Worm (Caenorhabditis elegans) whole organism, L4 larva: ENCODE results near the gene F09A5.3.

Experiments used
- D1046.2 ChIP-seq: fragments of 200-800 bp; sonication (Bioruptor generic); IDR thresholded peaks from 2 replicates; pipeline ENCODE4 v1.3.6; 2022; ENCODE audit warnings: missing genetic modification characterization, missing compliant biosample characterization
- T26A8.4 ChIP-seq: fragments of 200-800 bp; sonication (Bioruptor generic); IDR thresholded peaks from 2 replicates; pipeline ENCODE4 v1.3.6; 2022; ENCODE audit warnings: missing genetic modification characterization, missing compliant biosample characterization
- Y105C5A.15 ChIP-seq: fragments of 200-800 bp; sonication (Bioruptor generic); IDR thresholded peaks from 2 replicates; pipeline ENCODE4 v1.3.6; 2022; ENCODE audit warnings: missing genetic modification characterization, missing compliant biosample characterization
- Y5F2A.4 ChIP-seq: fragments of 200-800 bp; sonication (Bioruptor generic); optimal IDR thresholded peaks from 2 replicates; lab custom pipeline; 2018; ENCODE audit warnings: mild to moderate bottlenecking, missing genetic modification characterization, missing compliant biosample characterization
- aha-1 ChIP-seq: fragments of 150-350 bp; peaks from one replicate; lab custom pipeline; 2014; ENCODE audit warnings: missing biosample characterization, missing genetic modification characterization
- arid-1 ChIP-seq: fragments of 200-800 bp; sonication (Bioruptor generic); conservative IDR thresholded peaks from 2 replicates; pipeline ENCODE4 v1.3.6; 2022; ENCODE audit warnings: missing genetic modification reagents, missing genetic modification characterization, missing compliant biosample characterization
- attf-4 ChIP-seq: sonication (generic microtip); optimal IDR thresholded peaks from 3 replicates; lab custom pipeline; 2017; ENCODE audit warnings: missing biosample characterization, missing genetic modification characterization
- ceh-20 ChIP-seq: fragments of 200-800 bp; sonication (Bioruptor generic); IDR thresholded peaks from 2 replicates; pipeline ENCODE4 v1.3.6; 2022; ENCODE audit warnings: missing genetic modification reagents, missing genetic modification characterization, missing compliant biosample characterization
- ceh-32 ChIP-seq: sonication (generic microtip); optimal IDR thresholded peaks from 2 replicates; lab custom pipeline; 2016; ENCODE audit warnings: mild to moderate bottlenecking, missing genetic modification characterization, missing compliant biosample characterization; ENCODE audit not compliant: poor library complexity
- cey-2 ChIP-seq: sonication (generic microtip); optimal IDR thresholded peaks from 3 replicates; lab custom pipeline; 2017; ENCODE audit warnings: missing genetic modification characterization, mild to moderate bottlenecking, missing compliant biosample characterization, antibody characterized with exemption, borderline replicate concordance; ENCODE audit not compliant: insufficient read depth
- daf-12 ChIP-seq: fragments of 150-350 bp; optimal IDR thresholded peaks from 2 replicates; lab custom pipeline; 2014; ENCODE audit warnings: missing biosample characterization, missing genetic modification reagents, missing genetic modification characterization
- daf-16 ChIP-seq, 3 experiments: sonication (generic microtip); optimal IDR thresholded peaks; 2 replicates each; lab custom pipeline; 2016 to 2017; ENCODE audit warnings: missing genetic modification characterization in 3 of 3, missing genetic modification reagents in 3 of 3, mild to moderate bottlenecking in 2 of 3, missing compliant biosample characterization in 2 of 3, missing biosample characterization in 1 of 3, moderate library complexity in 1 of 3
- daf-8 ChIP-seq: fragments of 200-800 bp; sonication (Bioruptor generic); IDR thresholded peaks from 2 replicates; pipeline ENCODE4 v1.3.6; 2022; ENCODE audit warnings: missing genetic modification characterization, missing compliant biosample characterization
- dmd-6 ChIP-seq: fragments of 200-800 bp; sonication (Bioruptor generic); IDR thresholded peaks from 2 replicates; pipeline ENCODE4 v1.3.6; 2022; ENCODE audit warnings: missing genetic modification reagents, missing genetic modification characterization, missing compliant biosample characterization
- dmd-8 ChIP-seq: fragments of 200-800 bp; sonication (Bioruptor generic); IDR thresholded peaks from 2 replicates; pipeline ENCODE4 v1.3.6; 2022; ENCODE audit warnings: missing genetic modification characterization, missing compliant biosample characterization
- dve-1 ChIP-seq: sonication (generic microtip); optimal IDR thresholded peaks from 2 replicates; lab custom pipeline; 2017; ENCODE audit warnings: antibody characterized with exemption, mild to moderate bottlenecking, missing genetic modification characterization, missing compliant biosample characterization; ENCODE audit not compliant: insufficient read depth
- egl-27 ChIP-seq: sonication (generic microtip); optimal IDR thresholded peaks from 3 replicates; lab custom pipeline; 2017; ENCODE audit warnings: missing biosample characterization, missing genetic modification reagents, missing genetic modification characterization
- hlh-11 ChIP-seq: fragments of 200-800 bp; sonication (Bioruptor generic); optimal IDR thresholded peaks from 2 replicates; lab custom pipeline; 2018; ENCODE audit warnings: mild to moderate bottlenecking, missing genetic modification characterization, missing compliant biosample characterization
- hlh-30 ChIP-seq: sonication (generic microtip); optimal IDR thresholded peaks from 2 replicates; lab custom pipeline; 2017; ENCODE audit warnings: antibody characterized with exemption, mild to moderate bottlenecking, missing genetic modification characterization, missing compliant biosample characterization; ENCODE audit not compliant: insufficient read depth
- jun-1 ChIP-seq: fragments of 150-350 bp; optimal IDR thresholded peaks from 2 replicates; lab custom pipeline; 2014; ENCODE audit warnings: missing biosample characterization, missing genetic modification reagents, missing genetic modification characterization
- lin-1 ChIP-seq: fragments of 200-800 bp; sonication (Bioruptor generic); IDR thresholded peaks from 2 replicates; pipeline ENCODE4 v1.3.6; 2022; ENCODE audit warnings: missing genetic modification reagents, missing genetic modification characterization, missing compliant biosample characterization
- lir-3 ChIP-seq: sonication (generic microtip); optimal IDR thresholded peaks from 2 replicates; lab custom pipeline; 2016; ENCODE audit warnings: mild to moderate bottlenecking, missing genetic modification characterization, missing compliant biosample characterization
- lsy-2 ChIP-seq, 2 experiments: fragments of 150-350 bp in 1 of 2; sonication (generic microtip) in 1 of 2; optimal IDR thresholded peaks; 2 replicates each; lab custom pipeline; 2014 to 2017; ENCODE audit warnings: missing biosample characterization in 2 of 2, missing genetic modification characterization in 2 of 2
- mdl-1 ChIP-seq, 2 experiments: fragments of 150-350 bp in 1 of 2; sonication (generic microtip) in 1 of 2; optimal IDR thresholded peaks; 2 replicates each; lab custom pipeline; 2014 to 2017; ENCODE audit warnings: missing biosample characterization in 2 of 2, missing genetic modification characterization in 2 of 2
- mep-1 ChIP-seq: fragments of 150-350 bp; sonication (generic microtip); optimal IDR thresholded peaks from 3 replicates; lab custom pipeline; 2014; ENCODE audit warnings: missing biosample characterization, missing genetic modification characterization
- mxl-2 ChIP-seq: fragments of 200-800 bp; sonication (Bioruptor generic); conservative IDR thresholded peaks from 2 replicates; pipeline ENCODE4 v1.3.6; 2022; ENCODE audit warnings: missing genetic modification reagents, missing genetic modification characterization, missing compliant biosample characterization
- nhr-10 ChIP-seq: fragments of 150-350 bp; optimal IDR thresholded peaks from 2 replicates; lab custom pipeline; 2014; ENCODE audit warnings: missing biosample characterization, missing genetic modification characterization
- nhr-102 ChIP-seq: sonication (generic microtip); optimal IDR thresholded peaks from 2 replicates; lab custom pipeline; 2016; ENCODE audit warnings: mild to moderate bottlenecking, missing genetic modification characterization, moderate library complexity, missing compliant biosample characterization
- nhr-11 ChIP-seq: fragments of 150-350 bp; optimal IDR thresholded peaks from 2 replicates; lab custom pipeline; 2014; ENCODE audit warnings: missing biosample characterization, missing genetic modification characterization
- nhr-111 ChIP-seq: fragments of 200-800 bp; sonication (Bioruptor generic); optimal IDR thresholded peaks from 2 replicates; lab custom pipeline; 2018; ENCODE audit warnings: mild to moderate bottlenecking, missing genetic modification characterization, missing compliant biosample characterization
- nhr-28 ChIP-seq: fragments of 150-350 bp; optimal IDR thresholded peaks from 2 replicates; lab custom pipeline; 2014; ENCODE audit warnings: missing biosample characterization, missing genetic modification characterization
- nhr-48 ChIP-seq: sonication (generic microtip); optimal IDR thresholded peaks from 2 replicates; lab custom pipeline; 2016; ENCODE audit warnings: mild to moderate bottlenecking, missing genetic modification characterization, missing compliant biosample characterization
- nhr-76 ChIP-seq: fragments of 150-350 bp; optimal IDR thresholded peaks from 2 replicates; lab custom pipeline; 2014; ENCODE audit warnings: missing biosample characterization, missing genetic modification characterization
- nhr-77 ChIP-seq: fragments of 150-350 bp; optimal IDR thresholded peaks from 2 replicates; lab custom pipeline; 2014; ENCODE audit warnings: missing biosample characterization, missing genetic modification characterization
- php-3 ChIP-seq: fragments of 200-800 bp; sonication (Bioruptor generic); IDR thresholded peaks from 2 replicates; pipeline ENCODE4 v1.3.6; 2022; ENCODE audit warnings: missing genetic modification reagents, missing genetic modification characterization, missing compliant biosample characterization
- pqm-1 ChIP-seq: sonication (generic microtip); optimal IDR thresholded peaks from 2 replicates; lab custom pipeline; 2017; ENCODE audit warnings: missing biosample characterization, missing genetic modification characterization
- rbr-2 ChIP-seq: sonication (generic microtip); optimal IDR thresholded peaks from 2 replicates; lab custom pipeline; 2016; ENCODE audit warnings: missing genotype, missing genetic modification characterization, missing compliant biosample characterization
- skn-1 ChIP-seq: fragments of 150-350 bp; optimal IDR thresholded peaks from 2 replicates; lab custom pipeline; 2014; ENCODE audit warnings: missing biosample characterization, missing genetic modification characterization
- tra-1 ChIP-seq: fragments of 200-800 bp; sonication (Bioruptor generic); IDR thresholded peaks from 2 replicates; pipeline ENCODE4 v1.3.6; 2022; ENCODE audit warnings: missing genetic modification reagents, missing genetic modification characterization, missing compliant biosample characterization
- unc-130 ChIP-seq: sonication (generic microtip); optimal IDR thresholded peaks from 2 replicates; lab custom pipeline; 2016; ENCODE audit warnings: missing genetic modification reagents, missing genetic modification characterization, missing compliant biosample characterization
- unc-62 ChIP-seq, 3 experiments: fragments of 150-350 bp in 1 of 3; sonication (generic microtip); optimal IDR thresholded peaks in 2 of 3; peaks in 1 of 3; 1 replicate in 1 of 3; 2 replicates in 2 of 3; lab custom pipeline; 2014 to 2017; ENCODE audit warnings: missing biosample characterization in 3 of 3, missing genetic modification characterization in 3 of 3, missing genetic modification reagents in 3 of 3, missing genotype in 1 of 3
- vab-7 ChIP-seq: fragments of 200-800 bp; sonication (Bioruptor generic); IDR thresholded peaks from 2 replicates; pipeline ENCODE4 v1.3.6; 2022; ENCODE audit warnings: missing genetic modification reagents, missing genetic modification characterization, missing compliant biosample characterization
- zfp-2 ChIP-seq: sonication (generic microtip); optimal IDR thresholded peaks from 2 replicates; lab custom pipeline; 2016; ENCODE audit warnings: mild to moderate bottlenecking, missing genetic modification characterization, missing compliant biosample characterization
- zip-2 ChIP-seq: fragments of 150-350 bp; optimal IDR thresholded peaks from 2 replicates; lab custom pipeline; 2014; ENCODE audit warnings: missing biosample characterization, missing genetic modification characterization

F09A5.3 gene

ce11 chrX:13164301-13164700 lies 22.9 kb downstream of the F09A5.3 start (continued):
- TF ChIP-seq unc-62 (GFP tag; optimal IDR thresholded peaks at IDR 0.05 in 1 of 2; lab: Kevin White, UChicago) (peak in 1 of 2 experiments; percentile 92), unc-62 (tag; optimal IDR thresholded peaks at IDR 0.05; lab: Kevin White, UChicago) (no peak), nhr-111 (GFP tag; lab: Kevin White, UChicago) (no peak), lir-3 (tag; lab: Kevin White, UChicago) (no peak), unc-130 (GFP tag; lab: Kevin White, UChicago) (no peak), nhr-76 (no peak), daf-16 (GFP tag; optimal IDR thresholded peaks at IDR 0.05; lab: Kevin White, UChicago) (no peak), daf-16 (tag; optimal IDR thresholded peaks at IDR 0.05; lab: Kevin White, UChicago) (no peak), egl-27 (tag; lab: Kevin White, UChicago) (no peak), daf-8 (GFP tag; lab: Robert Waterston, UW) (no peak), T26A8.4 (GFP tag; lab: Robert Waterston, UW) (no peak), mep-1 (tag; lab: Kevin White, UChicago) (no peak), nhr-11 (tag; lab: Kevin White, UChicago) (no peak), D1046.2 (GFP tag; lab: Robert Waterston, UW) (no peak), Y105C5A.15 (GFP tag; lab: Robert Waterston, UW) (no peak), rbr-2 (no peak), ceh-32 (tag; lab: Kevin White, UChicago) (no peak), lsy-2 (tag; optimal IDR thresholded peaks at IDR 0.05; lab: Kevin White, UChicago) (peak in 1 of 2 experiments; percentile 14), mdl-1 (tag; optimal IDR thresholded peaks at IDR 0.05; lab: Kevin White, UChicago) (peak in 1 of 2 experiments; percentile 77), tra-1 (no peak), vab-7 (no peak)
- TF ChIP-seq, all 104 proteins: peak for 13

ce11 chrX:13165686-13166085 lies 24.3 kb downstream of the F09A5.3 start:
- TF ChIP-seq lsy-2 (tag; optimal IDR thresholded peaks at IDR 0.05; lab: Kevin White, UChicago) = peak in 1 of 2 experiments; percentile 49
- TF ChIP-seq nhr-48 = peak; percentile 63
- TF ChIP-seq arid-1 (GFP tag; lab: Robert Waterston, UW) = no peak
- TF ChIP-seq pqm-1 (tag; lab: Kevin White, UChicago) = peak; percentile 100
- TF ChIP-seq zip-2 (tag; lab: Kevin White, UChicago) = peak; percentile 27
- TF ChIP-seq cey-2 (tag; lab: Kevin White, UChicago) = peak; percentile 66
- peak; percentile 85 for TF ChIP-seq hlh-11 (tag; lab: Kevin White, UChicago)
- peak; percentile 5 for TF ChIP-seq hlh-30 (tag; lab: Kevin White, UChicago)
- peak; percentile 96 for TF ChIP-seq lin-1 (GFP tag; lab: Robert Waterston, UW)
- TF ChIP-seq nhr-102 (tag; lab: Kevin White, UChicago) = peak; percentile 77
- no peak for TF ChIP-seq Y105C5A.15 (GFP tag; lab: Robert Waterston, UW)
- TF ChIP-seq dmd-8 (GFP tag; lab: Robert Waterston, UW) = no peak
- peak; percentile 95 for TF ChIP-seq nhr-28 (tag; lab: Kevin White, UChicago)
- TF ChIP-seq php-3 (GFP tag; lab: Robert Waterston, UW) = peak; percentile 92
- no peak for TF ChIP-seq egl-27 (tag; lab: Kevin White, UChicago)
- TF ChIP-seq Y5F2A.4 (GFP tag; lab: Kevin White, UChicago) = no peak
- no peak for TF ChIP-seq nhr-76
- TF ChIP-seq tra-1 = peak; percentile 77; the same call in 1 of the 2 replicates
- peak; percentile 45 for TF ChIP-seq mep-1 (tag; lab: Kevin White, UChicago)
- TF ChIP-seq jun-1 = peak; percentile 35
- no peak for TF ChIP-seq zfp-2 (tag; lab: Kevin White, UChicago)
- TF ChIP-seq aha-1 (tag; lab: Kevin White, UChicago) = peak; percentile 12
- TF ChIP-seq dve-1 = peak; percentile 97
- peak; percentile 50 for TF ChIP-seq nhr-10 (tag; lab: Kevin White, UChicago)
- peak in 1 of 2 experiments; percentile 66 for TF ChIP-seq mdl-1 (tag; optimal IDR thresholded peaks at IDR 0.05; lab: Kevin White, UChicago)
- TF ChIP-seq nhr-77 (tag; lab: Kevin White, UChicago) = peak; percentile 80
- peak in 1 of 2 experiments; percentile 59 for TF ChIP-seq daf-16 (GFP tag; optimal IDR thresholded peaks at IDR 0.05; lab: Kevin White, UChicago)
- TF ChIP-seq daf-16 (tag; optimal IDR thresholded peaks at IDR 0.05; lab: Kevin White, UChicago) = peak; percentile 98
- TF ChIP-seq nhr-111 (GFP tag; lab: Kevin White, UChicago) = no peak
- TF ChIP-seq dmd-6 (GFP tag; lab: Robert Waterston, UW) = peak; percentile 84
- TF ChIP-seq attf-4 (tag; lab: Kevin White, UChicago) = no peak
- 0 out of 2 replicates have a peak, but pooled peaks have one; percentile 18 for TF ChIP-seq ceh-20 (GFP tag; lab: Robert Waterston, UW)
- TF ChIP-seq skn-1 (tag; lab: Kevin White, UChicago) = no peak
- TF ChIP-seq mxl-2 = no peak
- no peak for TF ChIP-seq daf-8 (GFP tag; lab: Robert Waterston, UW)
- TF ChIP-seq daf-12 = no peak
- TF ChIP-seq, all 104 proteins: peak for 22
